Worm (Caenorhabditis elegans): ENCODE data around the gene dnj-14.

Gene dnj-14

ce11 chrX:4711698-4712329 is at the start of gene dnj-14, which contains the start of gene glit-1 (continued):
- TF ChIP-seq jun-1 (tag; optimal IDR thresholded peaks at IDR 0.05) (peak; percentile 76), snpc-4 (tag; optimal IDR thresholded peaks at IDR 0.05) (no peak), nhr-11 (tag; optimal IDR thresholded peaks at IDR 0.05) (peak; percentile 88), nhr-77 (tag; optimal IDR thresholded peaks at IDR 0.05) (peak; percentile 95), snpc-1.2 (GFP tag; IDR thresholded peaks at IDR 0.05) (no peak), nhr-10 (tag; optimal IDR thresholded peaks at IDR 0.05) (peak; percentile 50), attf-4 (tag; optimal IDR thresholded peaks at IDR 0.05) (no peak), dve-1 (tag; optimal IDR thresholded peaks at IDR 0.05; ENCODE audit: insufficient read depth) (peak; percentile 92), nhr-41 (GFP tag; IDR thresholded peaks at IDR 0.05) (no peak), hlh-30 (tag; optimal IDR thresholded peaks at IDR 0.05; ENCODE audit: insufficient read depth) (peak; percentile 96), hlh-11 (tag; optimal IDR thresholded peaks at IDR 0.05) (peak; percentile 98), nhr-25 (tag; optimal IDR thresholded peaks at IDR 0.05; ENCODE audit: borderline replicate concordance, insufficient read depth) (peak; percentile 80), daf-19 (GFP tag; conservative IDR thresholded peaks at IDR 0.05) (no peak), ces-1 (GFP tag; optimal IDR thresholded peaks at IDR 0.05) (no peak), F37D6.2 (tag; optimal IDR thresholded peaks at IDR 0.05) (peak; percentile 57), ctbp-1 (GFP tag; IDR thresholded peaks at IDR 0.05) (peak; percentile 54; the same call in 1 of the 2 replicates), ceh-62 (tag; optimal IDR thresholded peaks at IDR 0.05) (no peak), ztf-11 (tag; optimal IDR thresholded peaks at IDR 0.05) (no peak), zfp-3 (GFP tag; conservative IDR thresholded peaks at IDR 0.05) (no peak), zip-11 (GFP tag; IDR thresholded peaks at IDR 0.05) (no peak), ZK546.5 (tag; optimal IDR thresholded peaks at IDR 0.05) (peak in 1 of 2 experiments; percentile 67), R02D3.7 (tag; optimal IDR thresholded peaks at IDR 0.05) (no peak), tra-1 (GFP tag; IDR thresholded peaks at IDR 0.05) (0 out of 2 replicates have a peak, but pooled peaks have one; percentile 39), nhr-48 (tag; optimal IDR thresholded peaks at IDR 0.05) (peak; percentile 60), ceh-28 (tag; optimal IDR thresholded peaks at IDR 0.05) (peak; percentile 16), sdz-12 (GFP tag; optimal IDR thresholded peaks at IDR 0.05) (no peak), lsy-2 (tag; optimal IDR thresholded peaks at IDR 0.05) (peak; percentile 95 to 98), daf-8 (GFP tag; IDR thresholded peaks at IDR 0.05) (no peak), unc-62 (GFP tag; optimal IDR thresholded peaks at IDR 0.05 in 1 of 2) (peak in 1 of 2 experiments; percentile 86), unc-62 (tag; optimal IDR thresholded peaks at IDR 0.05) (no peak), mxl-3 (GFP tag; optimal IDR thresholded peaks at IDR 0.05) (peak; percentile 88), ztf-7 (tag; optimal IDR thresholded peaks at IDR 0.05) (peak; percentile 67), lin-29 (GFP tag; IDR thresholded peaks at IDR 0.05) (no peak), D1046.2 (GFP tag; IDR thresholded peaks at IDR 0.05) (peak; percentile 99), ceh-82 (tag; optimal IDR thresholded peaks at IDR 0.05) (no peak), spr-3 (GFP tag; optimal IDR thresholded peaks at IDR 0.05) (no peak), F26F4.8 (GFP tag; conservative IDR thresholded peaks at IDR 0.05) (no peak), T20F7.1 (GFP tag; optimal IDR thresholded peaks at IDR 0.05) (peak; percentile 76), Y5F2A.4 (GFP tag; optimal IDR thresholded peaks at IDR 0.05) (no peak), nhr-28 (tag; optimal IDR thresholded peaks at IDR 0.05) (peak; percentile 83), gei-8 (GFP tag; optimal IDR thresholded peaks at IDR 0.05) (no peak), tag-97 (GFP tag; IDR thresholded peaks at IDR 0.05) (no peak), arid-1 (GFP tag; conservative IDR thresholded peaks at IDR 0.05) (peak; percentile 30; the same call in 1 of the 2 replicates), unc-130 (GFP tag; optimal IDR thresholded peaks at IDR 0.05) (no peak), mxl-2 (GFP tag; conservative IDR thresholded peaks at IDR 0.05) (no peak), php-3 (GFP tag; IDR thresholded peaks at IDR 0.05) (peak; percentile 89), pqm-1 (tag; optimal IDR thresholded peaks at IDR 0.05) (no peak), pha-4 (GFP tag; IDR thresholded peaks at IDR 0.05) (peak; percentile 71), pha-4 (tag; optimal IDR thresholded peaks at IDR 0.05) (no peak), ceh-20 (GFP tag; IDR thresholded peaks at IDR 0.05) (peak; percentile 69), madf-9 (GFP tag; conservative IDR thresholded peaks at IDR 0.05) (peak; percentile 72)

Measured in whole organism, L4 larva.